Worm (Caenorhabditis elegans): ENCODE measurements around the gene hrde-1.
A peak's percentile ranks its signal among the peaks of the same experiment; 100 is the strongest.

Gene hrde-1

ce11 chrIII:4221527-4221926 is 45.6 kb upstream of the hrde-1 start:
- TF ChIP-seq fkh-2 (tag; optimal IDR thresholded peaks at IDR 0.05) (no peak), zag-1 (tag; optimal IDR thresholded peaks at IDR 0.05) (no peak), nfya-1 (tag; optimal IDR thresholded peaks at IDR 0.05; ENCODE audit: insufficient read depth) (peak; percentile 30), skn-1 (tag; optimal IDR thresholded peaks at IDR 0.05) (no peak), sea-2 (GFP tag; optimal IDR thresholded peaks at IDR 0.05) (no peak), ceh-82 (tag; optimal IDR thresholded peaks at IDR 0.05) (no peak)

DNA sequence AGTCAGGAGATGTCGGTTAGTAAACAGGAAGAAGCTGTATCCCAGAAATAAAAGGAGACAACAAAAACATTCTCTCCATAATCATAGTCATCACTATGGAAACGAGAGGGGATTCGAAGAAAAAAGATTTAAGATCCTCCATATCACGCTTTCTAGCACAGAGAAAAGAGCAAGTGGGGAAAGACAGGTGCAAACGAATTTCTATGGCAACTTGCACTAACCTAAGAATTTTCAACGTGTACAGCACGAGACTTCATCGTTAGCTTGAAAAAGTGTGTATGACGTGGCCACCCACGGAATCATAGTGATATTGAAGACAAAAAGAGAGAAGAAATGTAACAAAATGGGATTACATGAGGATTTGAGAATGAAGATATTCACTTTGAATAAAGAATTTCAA is 44.9 kb upstream of the hrde-1 start:
- TF ChIP-seq ceh-28 (tag; optimal IDR thresholded peaks at IDR 0.05), result no peak
- TF ChIP-seq sea-2 (GFP tag; optimal IDR thresholded peaks at IDR 0.05), result no peak
- no peak for TF ChIP-seq fkh-10 (GFP tag; optimal IDR thresholded peaks at IDR 0.05)
- no peak for TF ChIP-seq nhr-43 (tag; optimal IDR thresholded peaks at IDR 0.05; ENCODE audit: poor library complexity, severe bottlenecking)
- TF ChIP-seq eor-1 (tag; optimal IDR thresholded peaks at IDR 0.05), result no peak
- TF ChIP-seq unc-39 (tag; optimal IDR thresholded peaks at IDR 0.05), result no peak
- no peak for TF ChIP-seq nhr-11 (tag; optimal IDR thresholded peaks at IDR 0.05)
- TF ChIP-seq nhr-77 (tag; optimal IDR thresholded peaks at IDR 0.05), result no peak
- no peak for TF ChIP-seq lsy-12 (tag; optimal IDR thresholded peaks at IDR 0.05)
- TF ChIP-seq jun-1 (tag; optimal IDR thresholded peaks at IDR 0.05), result no peak
- TF ChIP-seq pha-4 (tag; optimal IDR thresholded peaks at IDR 0.05), result no peak
- TF ChIP-seq nhr-23 (tag; optimal IDR thresholded peaks at IDR 0.05), result no peak
- TF ChIP-seq nfya-1 (tag; optimal IDR thresholded peaks at IDR 0.05; ENCODE audit: insufficient read depth), result no peak
- no peak for TF ChIP-seq hmg-11 (tag; optimal IDR thresholded peaks at IDR 0.05)
- no peak for TF ChIP-seq nhr-25 (tag; optimal IDR thresholded peaks at IDR 0.05)

- no peak for TF ChIP-seq jun-1 (tag; optimal IDR thresholded peaks at IDR 0.05)
- TF ChIP-seq nfya-1 (tag; optimal IDR thresholded peaks at IDR 0.05; ENCODE audit: insufficient read depth), result peak; percentile 93
Measured at ce11 chrIII:4210661-4211060, 34.7 kb upstream of the hrde-1 start.

DNA sequence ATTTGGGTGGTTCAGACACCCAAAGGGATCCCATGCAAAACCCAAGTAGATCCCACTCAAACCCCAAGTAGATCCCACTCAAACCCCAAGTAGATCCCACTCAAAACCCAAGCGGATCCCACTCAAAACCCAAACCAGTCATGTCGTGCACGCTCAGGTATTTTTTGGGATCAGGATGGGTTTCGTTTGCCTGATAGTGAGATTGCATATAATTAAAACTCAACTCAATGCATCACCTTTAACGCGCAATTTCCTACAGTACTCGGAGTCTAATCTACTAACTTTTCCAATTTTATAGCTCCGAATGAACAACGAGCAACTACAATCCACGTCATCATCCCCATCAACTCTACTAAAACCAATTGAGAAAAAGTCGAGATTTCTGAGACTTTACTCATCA is 33.2 kb upstream of the hrde-1 start, which contains the start of gene phlp-2:
phlp-2 (plus strand) TSS at position 301 of the 400 bp plus-strand sequence.
- TF ChIP-seq ceh-16 (tag; optimal IDR thresholded peaks at IDR 0.05) (no peak), nhr-28 (tag; optimal IDR thresholded peaks at IDR 0.05) (no peak), elt-2 (tag; optimal IDR thresholded peaks at IDR 0.05) (no peak), tbx-2 (tag; optimal IDR thresholded peaks at IDR 0.05) (no peak), sea-2 (GFP tag; optimal IDR thresholded peaks at IDR 0.05) (no peak), jun-1 (tag; optimal IDR thresholded peaks at IDR 0.05) (no peak), unc-62 (GFP tag; optimal IDR thresholded peaks at IDR 0.05) (no peak), hmg-11 (tag; optimal IDR thresholded peaks at IDR 0.05) (no peak), unc-39 (tag; optimal IDR thresholded peaks at IDR 0.05) (no peak), ceh-28 (tag; optimal IDR thresholded peaks at IDR 0.05) (no peak), nhr-25 (tag; optimal IDR thresholded peaks at IDR 0.05) (no peak)

DNA sequence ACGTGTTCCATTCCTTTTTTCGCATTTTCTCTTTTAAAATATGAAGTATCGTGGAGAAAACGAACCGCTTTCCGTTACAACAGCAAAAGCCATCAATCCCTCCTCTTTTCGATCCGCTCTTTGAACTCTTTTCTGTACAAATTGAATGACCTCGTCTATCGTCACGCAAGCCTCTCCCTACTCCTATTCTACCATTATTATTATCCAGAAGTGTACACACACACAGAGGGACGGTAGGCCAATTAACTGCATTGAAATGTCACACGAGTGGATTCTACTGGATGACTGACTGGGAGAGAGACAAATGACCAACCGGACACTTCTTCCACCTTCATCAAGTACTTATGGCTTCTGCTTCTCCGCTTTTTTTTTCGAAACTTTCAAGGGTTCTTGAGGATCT is 32.3 kb upstream of the hrde-1 start:
- TF ChIP-seq skn-1 (tag; optimal IDR thresholded peaks at IDR 0.05) (no peak), mml-1 (tag; optimal IDR thresholded peaks at IDR 0.05) (no peak), ztf-4 (tag; optimal IDR thresholded peaks at IDR 0.05) (no peak), ceh-9 (tag; optimal IDR thresholded peaks at IDR 0.05) (no peak), nhr-76 (tag; optimal IDR thresholded peaks at IDR 0.05) (no peak), elt-3 (tag; optimal IDR thresholded peaks at IDR 0.05) (no peak), sea-2 (GFP tag; optimal IDR thresholded peaks at IDR 0.05) (no peak), hmg-11 (tag; optimal IDR thresholded peaks at IDR 0.05) (no peak), ceh-82 (tag; optimal IDR thresholded peaks at IDR 0.05) (no peak), egl-5 (tag; optimal IDR thresholded peaks at IDR 0.05) (no peak), unc-62 (GFP tag; optimal IDR thresholded peaks at IDR 0.05) (no peak), mdl-1 (tag; optimal IDR thresholded peaks at IDR 0.05) (no peak), elt-1 (tag; optimal IDR thresholded peaks at IDR 0.05) (no peak), tbx-2 (tag; optimal IDR thresholded peaks at IDR 0.05) (no peak), nhr-11 (tag; optimal IDR thresholded peaks at IDR 0.05) (no peak), ama-1 (optimal IDR thresholded peaks at IDR 0.05) (no peak)

All from whole organism, L3 larva.